Worm (Caenorhabditis elegans): ENCODE data around the gene rbc-1.

- peak; percentile 42 for TF ChIP-seq unc-62 (GFP tag; optimal IDR thresholded peaks at IDR 0.05)
- peak; percentile 44 for TF ChIP-seq pqm-1 (tag; optimal IDR thresholded peaks at IDR 0.05)
- peak; percentile 86 for TF ChIP-seq snpc-4 (tag; optimal IDR thresholded peaks at IDR 0.05)
- peak; percentile 17 for TF ChIP-seq ama-1 (optimal IDR thresholded peaks at IDR 0.05)
- peak; percentile 95 for TF ChIP-seq nhr-25 (tag; optimal IDR thresholded peaks at IDR 0.05)
- TF ChIP-seq tbx-2 (tag; optimal IDR thresholded peaks at IDR 0.05), result no peak
- TF ChIP-seq nhr-76 (tag; optimal IDR thresholded peaks at IDR 0.05), result no peak
- no peak for TF ChIP-seq skn-1 (tag; optimal IDR thresholded peaks at IDR 0.05)
- TF ChIP-seq aly-2 (tag; optimal IDR thresholded peaks at IDR 0.05), result no peak
- no peak for TF ChIP-seq ztf-11 (tag; optimal IDR thresholded peaks at IDR 0.05)
- TF ChIP-seq egl-27 (tag; optimal IDR thresholded peaks at IDR 0.05), result peak; percentile 66
- no peak for TF ChIP-seq R02D3.7 (tag; optimal IDR thresholded peaks at IDR 0.05)
Measured at ce11 chrX:14602676-14603075, 8.5 kb upstream of the rbc-1 start, which contains the start of gene eor-2.

Data from whole organism, L3 larva.